Worm (Caenorhabditis elegans): ENCODE results near the gene C33F10.8.
"Not testable (repeated sequence)": the region's sequence is repeated elsewhere in the genome, so short reads cannot be mapped to it uniquely, and the experiment has no call there.

DNA sequence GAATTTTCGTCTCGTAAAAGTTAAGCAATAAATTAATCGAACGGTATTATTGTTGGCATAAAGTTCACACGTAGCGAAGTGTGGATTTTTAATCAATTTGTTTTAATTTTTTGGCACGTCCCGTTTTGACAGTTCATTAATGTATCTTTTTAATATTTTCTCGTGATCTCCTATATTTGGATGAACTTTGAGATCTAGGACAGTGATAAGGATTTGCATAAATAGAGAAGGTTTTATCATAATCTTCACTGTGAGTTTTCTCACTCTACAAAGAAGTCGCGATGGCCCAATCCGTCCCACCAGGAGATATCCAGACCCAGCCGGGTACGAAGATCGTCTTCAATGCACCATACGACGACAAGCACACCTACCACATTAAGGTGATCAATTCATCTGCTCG, at the start of gene C33F10.8, which contains the start of gene msp-40:
- TF ChIP-seq nhr-11 (tag; optimal IDR thresholded peaks at IDR 0.05); che-1 (tag; optimal IDR thresholded peaks at IDR 0.05); fkh-10 (GFP tag; optimal IDR thresholded peaks at IDR 0.05); zip-5 (tag; optimal IDR thresholded peaks at IDR 0.05); pha-2 (tag; optimal IDR thresholded peaks at IDR 0.05); ceh-22 (tag; optimal IDR thresholded peaks at IDR 0.05): not testable (repeated sequence)
